Worm (Caenorhabditis elegans) whole organism, early embryonic: ENCODE measurements around the gene clh-3.

Experiments used
- ama-1 ChIP-seq: fragments of 150-350 bp; optimal IDR thresholded peaks from 2 replicates; lab custom pipeline; 2014
- ets-7 ChIP-seq: sonication (generic microtip); optimal IDR thresholded peaks from 2 replicates; lab custom pipeline; 2016; ENCODE audit warnings: missing genotype, missing genetic modification characterization, missing compliant biosample characterization
- hnd-1 ChIP-seq: sonication (generic microtip); optimal IDR thresholded peaks from 2 replicates; lab custom pipeline; 2016; ENCODE audit warnings: missing genetic modification characterization, missing compliant biosample characterization
- scrt-1 ChIP-seq: fragments of 200-800 bp; sonication (Bioruptor generic); IDR thresholded peaks from 2 replicates; pipeline ENCODE4 v1.3.6; 2022; ENCODE audit warnings: missing genetic modification characterization, missing compliant biosample characterization
- sea-1 ChIP-seq: fragments of 200-800 bp; sonication (Bioruptor generic); conservative IDR thresholded peaks from 2 replicates; pipeline ENCODE4 v1.3.6; 2022; ENCODE audit warnings: missing genetic modification characterization, missing compliant biosample characterization
- tbx-11 ChIP-seq: fragments of 200-800 bp; sonication (Bioruptor generic); IDR thresholded peaks from 2 replicates; pipeline ENCODE4 v1.3.6; 2022; ENCODE audit warnings: missing genetic modification characterization, missing compliant biosample characterization
- tbx-37 ChIP-seq: fragments of 200-800 bp; sonication (Bioruptor generic); conservative IDR thresholded peaks from 2 replicates; pipeline ENCODE4 v1.3.6; 2022; ENCODE audit warnings: missing genetic modification reagents, missing genetic modification characterization, missing compliant biosample characterization

DNA sequence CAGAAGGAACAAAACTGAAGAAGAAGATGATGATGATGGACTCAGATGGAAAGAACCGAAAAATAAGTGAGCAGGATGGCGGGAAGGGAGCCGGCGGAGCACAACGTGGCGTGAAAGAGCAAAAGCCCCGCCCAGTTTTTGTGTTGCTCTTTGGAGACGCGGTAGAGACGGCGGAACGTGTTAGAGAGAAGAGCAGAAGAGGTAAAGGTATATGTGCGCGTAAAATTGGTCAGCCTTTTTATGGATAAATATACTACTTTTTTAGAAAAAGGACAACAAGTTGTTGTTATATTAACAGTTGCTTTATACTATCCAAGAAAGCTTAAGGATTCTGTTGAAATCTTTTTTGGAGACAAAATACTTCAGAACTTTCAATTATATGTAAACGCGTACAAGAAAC is 8.7 kb downstream of the clh-3 start, which contains the start of gene E04F6.10:
- TF ChIP-seq scrt-1 (GFP tag; lab: Robert Waterston, UW) (no peak), sea-1 (GFP tag; lab: Robert Waterston, UW) (no peak), tbx-37 (GFP tag; lab: Robert Waterston, UW) (no peak), ets-7 (no peak), tbx-11 (GFP tag; lab: Robert Waterston, UW) (no peak), hnd-1 (no peak), ama-1 (lab: Kevin White, UChicago) (no peak)
